Worm (Caenorhabditis elegans) whole organism, L2 larva: ENCODE measurements around the gene odr-3.

Experiments
- C34F6.9 ChIP-seq: fragments of 150-350 bp; optimal IDR thresholded peaks from 2 replicates; lab custom pipeline; 2014; ENCODE audit warnings: missing biosample characterization, missing genetic modification characterization
- F13H6.1 ChIP-seq: sonication (generic microtip); optimal IDR thresholded peaks from 2 replicates; lab custom pipeline; 2016; ENCODE audit warnings: missing genetic modification characterization, missing compliant biosample characterization
- R02D3.7 ChIP-seq: fragments of 150-350 bp; optimal IDR thresholded peaks from 2 replicates; lab custom pipeline; 2014; ENCODE audit warnings: missing biosample characterization, missing genetic modification characterization
- Y55F3AM.14 ChIP-seq: fragments of 200-800 bp; sonication (Bioruptor generic); optimal IDR thresholded peaks from 2 replicates; lab custom pipeline; 2018; ENCODE audit warnings: mild to moderate bottlenecking, missing genetic modification characterization, missing compliant biosample characterization
- aly-2 ChIP-seq: fragments of 150-350 bp; optimal IDR thresholded peaks from 2 replicates; lab custom pipeline; 2014; ENCODE audit warnings: missing biosample characterization, missing genetic modification characterization
- blmp-1 ChIP-seq: sonication (generic microtip); optimal IDR thresholded peaks from 2 replicates; lab custom pipeline; 2017; ENCODE audit warnings: missing genetic modification characterization, mild to moderate bottlenecking, missing compliant biosample characterization, antibody characterized with exemption, moderate library complexity; ENCODE audit not compliant: insufficient read depth
- ceh-16 ChIP-seq: fragments of 150-350 bp; optimal IDR thresholded peaks from 2 replicates; lab custom pipeline; 2014; ENCODE audit warnings: missing biosample characterization, missing genetic modification characterization
- crh-2 ChIP-seq: sonication (generic microtip); optimal IDR thresholded peaks from 2 replicates; lab custom pipeline; 2017; ENCODE audit warnings: missing biosample characterization, missing genetic modification characterization
- dmd-4 ChIP-seq: sonication (generic microtip); optimal IDR thresholded peaks from 2 replicates; lab custom pipeline; 2017; ENCODE audit warnings: missing biosample characterization, missing genetic modification characterization
- egl-27 ChIP-seq: sonication (generic microtip); optimal IDR thresholded peaks from 3 replicates; lab custom pipeline; 2017; ENCODE audit warnings: missing biosample characterization, missing genetic modification reagents, missing genetic modification characterization
- elt-3 ChIP-seq: sonication (generic microtip); optimal IDR thresholded peaks from 2 replicates; lab custom pipeline; 2017; ENCODE audit warnings: missing biosample characterization, missing genetic modification characterization
- fos-1 ChIP-seq: fragments of 150-350 bp; optimal IDR thresholded peaks from 2 replicates; lab custom pipeline; 2014; ENCODE audit warnings: missing biosample characterization, missing genetic modification characterization
- gmeb-1 ChIP-seq: fragments of 150-350 bp; optimal IDR thresholded peaks from 2 replicates; lab custom pipeline; 2014; ENCODE audit warnings: missing biosample characterization, missing genetic modification characterization
- lin-11 ChIP-seq: fragments of 150-350 bp; sonication (generic microtip); optimal IDR thresholded peaks from 2 replicates; lab custom pipeline; 2014; ENCODE audit warnings: missing biosample characterization, missing genetic modification characterization, inconsistent platforms, mixed read lengths
- lin-13 ChIP-seq: fragments of 150-350 bp; optimal IDR thresholded peaks from 2 replicates; lab custom pipeline; 2014; ENCODE audit warnings: missing biosample characterization, missing genetic modification reagents, missing genetic modification characterization
- lin-39 ChIP-seq: fragments of 150-350 bp; optimal IDR thresholded peaks from 2 replicates; lab custom pipeline; 2014; ENCODE audit warnings: missing biosample characterization, missing genetic modification reagents, missing genetic modification characterization
- lsy-2 ChIP-seq, 2 experiments: fragments of 150-350 bp in 1 of 2; sonication (generic microtip) in 1 of 2; optimal IDR thresholded peaks; 2 replicates each; lab custom pipeline; 2014 to 2017; ENCODE audit warnings: missing biosample characterization in 2 of 2, missing genetic modification characterization in 2 of 2
- mab-5 ChIP-seq: fragments of 150-350 bp; optimal IDR thresholded peaks from 2 replicates; lab custom pipeline; 2014; ENCODE audit warnings: missing biosample characterization, missing genetic modification characterization
- mdl-1 ChIP-seq, 2 experiments: fragments of 150-350 bp in 1 of 2; sonication (generic microtip) in 1 of 2; optimal IDR thresholded peaks; 2 replicates each; lab custom pipeline; 2017; ENCODE audit warnings: missing biosample characterization in 2 of 2, missing genetic modification characterization in 2 of 2
- nhr-10 ChIP-seq: sonication (generic microtip); optimal IDR thresholded peaks from 2 replicates; lab custom pipeline; 2017; ENCODE audit warnings: missing biosample characterization, missing genetic modification characterization
- nhr-12 ChIP-seq: fragments of 150-350 bp; optimal IDR thresholded peaks from 2 replicates; lab custom pipeline; 2014; ENCODE audit warnings: missing biosample characterization, missing genetic modification characterization
- nhr-129 ChIP-seq: fragments of 150-350 bp; optimal IDR thresholded peaks from 2 replicates; lab custom pipeline; 2014; ENCODE audit warnings: missing biosample characterization, missing genetic modification characterization
- nhr-21 ChIP-seq: fragments of 150-350 bp; optimal IDR thresholded peaks from 2 replicates; lab custom pipeline; 2014; ENCODE audit warnings: missing biosample characterization, missing genetic modification characterization
- nhr-23 ChIP-seq: fragments of 150-350 bp; optimal IDR thresholded peaks from 2 replicates; lab custom pipeline; 2014; ENCODE audit warnings: missing biosample characterization, missing genetic modification reagents, missing genetic modification characterization
- nhr-237 ChIP-seq: fragments of 150-350 bp; optimal IDR thresholded peaks from 2 replicates; lab custom pipeline; 2014; ENCODE audit warnings: missing biosample characterization, missing genetic modification characterization
- nhr-25 ChIP-seq: fragments of 150-350 bp; sonication (generic microtip); optimal IDR thresholded peaks from 3 replicates; lab custom pipeline; 2014; ENCODE audit warnings: missing biosample characterization, missing genetic modification characterization
- nhr-6 ChIP-seq: fragments of 150-350 bp; optimal IDR thresholded peaks from 2 replicates; lab custom pipeline; 2014; ENCODE audit warnings: missing biosample characterization, missing genetic modification characterization
- nhr-77 ChIP-seq: fragments of 150-350 bp; optimal IDR thresholded peaks from 2 replicates; lab custom pipeline; 2014; ENCODE audit warnings: missing biosample characterization, missing genetic modification characterization
- peb-1 ChIP-seq: fragments of 150-350 bp; optimal IDR thresholded peaks from 2 replicates; lab custom pipeline; 2014; ENCODE audit warnings: missing biosample characterization, missing genetic modification characterization
- sem-4 ChIP-seq: fragments of 150-350 bp; optimal IDR thresholded peaks from 2 replicates; lab custom pipeline; 2014; ENCODE audit warnings: missing biosample characterization, missing genetic modification reagents, missing genetic modification characterization
- sma-3 ChIP-seq: sonication (generic microtip); optimal IDR thresholded peaks from 2 replicates; lab custom pipeline; 2016; ENCODE audit warnings: missing genetic modification reagents, missing genetic modification characterization, missing compliant biosample characterization
- sma-9 ChIP-seq, 2 experiments: fragments of 150-350 bp in 1 of 2; sonication (generic microtip) in 1 of 2; optimal IDR thresholded peaks; 2 replicates each; lab custom pipeline; 2014 to 2016; ENCODE audit warnings: missing genetic modification characterization in 2 of 2, mild to moderate bottlenecking in 1 of 2, missing biosample characterization in 1 of 2, missing compliant biosample characterization in 1 of 2, missing genetic modification reagents in 1 of 2, moderate library complexity in 1 of 2
- unc-55 ChIP-seq: fragments of 150-350 bp; sonication (generic microtip); optimal IDR thresholded peaks from 3 replicates; lab custom pipeline; 2014; ENCODE audit warnings: missing biosample characterization, missing genetic modification reagents, missing genetic modification characterization
- unc-62 ChIP-seq: fragments of 150-350 bp; optimal IDR thresholded peaks from 2 replicates; lab custom pipeline; 2014; ENCODE audit warnings: missing biosample characterization, missing genetic modification reagents, missing genetic modification characterization
- ztf-11 ChIP-seq: sonication (generic microtip); optimal IDR thresholded peaks from 2 replicates; lab custom pipeline; 2017; ENCODE audit warnings: missing biosample characterization, missing genetic modification characterization
- ztf-4 ChIP-seq: fragments of 150-350 bp; optimal IDR thresholded peaks from 2 replicates; lab custom pipeline; 2014; ENCODE audit warnings: missing biosample characterization, missing genetic modification characterization

Gene odr-3

ce11 chrV:13212584-13212983, 36.8 kb downstream of the odr-3 start:
- TF ChIP-seq ztf-11 (tag; lab: Kevin White, UChicago) (no peak), blmp-1 (no peak), fos-1 (peak; percentile 98), mdl-1 (tag; optimal IDR thresholded peaks at IDR 0.05; lab: Kevin White, UChicago) (no peak), nhr-23 (tag; lab: Kevin White, UChicago) (no peak), sma-9 (GFP tag; optimal IDR thresholded peaks at IDR 0.05; lab: Kevin White, UChicago) (peak; percentile 80), sma-9 (tag; optimal IDR thresholded peaks at IDR 0.05; lab: Kevin White, UChicago) (no peak), nhr-21 (no peak), F13H6.1 (peak; percentile 70), crh-2 (peak; percentile 79), nhr-129 (tag; lab: Kevin White, UChicago) (no peak)
- TF ChIP-seq, all 48 proteins: peak for 4

ce11 chrV:13209567-13209966, 39.8 kb downstream of the odr-3 start, which contains the start of gene F57B1.6:
F57B1.6 (plus strand) TSS chrV:13209645.
- no peak for TF ChIP-seq nhr-129 (tag; lab: Kevin White, UChicago)
- TF ChIP-seq sem-4 (tag; lab: Kevin White, UChicago), result no peak
- TF ChIP-seq dmd-4 (tag; lab: Kevin White, UChicago), result no peak
- no peak for TF ChIP-seq lin-39 (tag; lab: Kevin White, UChicago)
- no peak for TF ChIP-seq egl-27 (tag; lab: Kevin White, UChicago)
- TF ChIP-seq gmeb-1 (tag; lab: Kevin White, UChicago), result no peak
- no peak for TF ChIP-seq nhr-10 (tag; lab: Kevin White, UChicago)
- no peak for TF ChIP-seq crh-2

ce11 chrV:13207426-13207825, 41.9 kb downstream of the odr-3 start, which contains the start of gene F57B1.5:
F57B1.5 (plus strand) TSS chrV:13207726.
- TF ChIP-seq Y55F3AM.14 (no peak), unc-62 (GFP tag; lab: Kevin White, UChicago) (no peak), peb-1 (tag; lab: Kevin White, UChicago) (no peak), egl-27 (tag; lab: Kevin White, UChicago) (no peak), C34F6.9 (tag; lab: Kevin White, UChicago) (no peak), gmeb-1 (tag; lab: Kevin White, UChicago) (no peak), aly-2 (tag; lab: Kevin White, UChicago) (no peak), nhr-25 (tag; lab: Kevin White, UChicago) (no peak), dmd-4 (tag; lab: Kevin White, UChicago) (no peak), nhr-10 (tag; lab: Kevin White, UChicago) (no peak), fos-1 (no peak), ceh-16 (tag; lab: Kevin White, UChicago) (no peak), unc-55 (GFP tag; lab: Kevin White, UChicago) (no peak)
- TF ChIP-seq, all 48 proteins: peak for 0

DNA sequence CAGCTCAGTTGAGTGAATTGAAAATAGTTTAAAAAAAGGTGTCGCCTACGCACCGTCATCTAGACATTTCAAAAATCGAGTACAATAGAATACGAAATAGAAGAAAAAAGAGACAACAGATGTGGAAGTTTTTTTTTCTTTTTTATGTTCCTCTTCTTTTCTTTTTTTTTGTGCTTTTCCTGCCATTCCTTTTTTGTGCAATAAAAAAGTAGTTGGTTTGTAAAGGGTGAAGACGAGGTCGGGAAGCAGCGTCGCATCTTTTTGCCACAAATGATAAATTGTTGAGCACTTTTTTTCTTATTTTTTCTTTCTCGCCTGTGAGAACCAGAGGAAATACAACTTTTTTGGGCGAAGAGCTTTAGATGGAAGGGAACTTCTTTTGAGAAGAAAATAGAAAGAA, 42.8 kb downstream of the odr-3 start:
- TF ChIP-seq nhr-77 (no peak), R02D3.7 (tag; lab: Kevin White, UChicago) (no peak), mab-5 (tag; lab: Kevin White, UChicago) (no peak), lsy-2 (tag; optimal IDR thresholded peaks at IDR 0.05; lab: Kevin White, UChicago) (no peak), lin-39 (tag; lab: Kevin White, UChicago) (no peak), nhr-6 (tag; lab: Kevin White, UChicago) (no peak), ceh-16 (tag; lab: Kevin White, UChicago) (no peak), nhr-12 (tag; lab: Kevin White, UChicago) (no peak), ztf-4 (tag; lab: Kevin White, UChicago) (no peak)

DNA sequence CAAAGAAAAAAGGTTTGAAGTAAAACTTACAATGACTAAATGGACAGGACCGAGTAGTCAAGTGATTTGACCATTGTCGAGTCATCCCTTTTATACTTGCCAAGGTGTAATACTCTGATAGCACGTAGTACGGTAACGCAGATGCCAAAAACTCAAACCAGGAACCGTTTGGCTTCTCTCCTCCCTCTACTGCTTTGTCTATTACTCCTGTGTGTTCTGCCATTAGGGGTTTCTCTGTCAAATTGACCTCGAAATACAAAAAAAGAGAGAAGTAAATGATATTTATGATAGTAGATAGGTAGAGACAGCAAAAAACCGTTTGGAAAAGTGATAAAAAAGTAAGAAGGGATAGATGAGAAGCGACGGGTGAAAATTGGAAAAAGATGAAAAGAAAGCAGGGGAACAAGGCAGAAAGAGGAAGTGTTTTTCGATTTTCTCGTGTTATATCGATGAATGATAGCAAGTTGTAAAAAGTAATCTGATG, 47.2 kb downstream of the odr-3 start, which contains the start of the genes col-159 and col-160:
Gene col-159 (minus strand): TSS at position 51 of the 484 bp plus-strand sequence.
Gene col-160 (minus strand): TSS at position 63 of the 484 bp plus-strand sequence.
- TF ChIP-seq elt-3 (tag; lab: Kevin White, UChicago), result no peak
- TF ChIP-seq sma-9 (GFP tag; optimal IDR thresholded peaks at IDR 0.05; lab: Kevin White, UChicago), result peak; percentile 26
- no peak for TF ChIP-seq sma-9 (tag; optimal IDR thresholded peaks at IDR 0.05; lab: Kevin White, UChicago)
- TF ChIP-seq blmp-1, result peak; percentile 83
- no peak for TF ChIP-seq nhr-237 (tag; lab: Kevin White, UChicago)
- no peak for TF ChIP-seq aly-2 (tag; lab: Kevin White, UChicago)
- no peak for TF ChIP-seq lin-39 (tag; lab: Kevin White, UChicago)
- no peak for TF ChIP-seq F13H6.1
- TF ChIP-seq lin-11 (tag; lab: Kevin White, UChicago), result no peak
- TF ChIP-seq nhr-129 (tag; lab: Kevin White, UChicago), result peak; percentile 77
- TF ChIP-seq C34F6.9 (tag; lab: Kevin White, UChicago), result no peak
- no peak for TF ChIP-seq fos-1
- peak; percentile 72 for TF ChIP-seq nhr-25 (tag; lab: Kevin White, UChicago)
- TF ChIP-seq sma-3 (GFP tag; lab: Kevin White, UChicago), result peak; percentile 74
- peak in 1 of 2 experiments; percentile 4 for TF ChIP-seq lsy-2 (tag; optimal IDR thresholded peaks at IDR 0.05; lab: Kevin White, UChicago)
- TF ChIP-seq nhr-21, result peak; percentile 44
- peak; percentile 69 for TF ChIP-seq egl-27 (tag; lab: Kevin White, UChicago)
- peak; percentile 21 for TF ChIP-seq Y55F3AM.14
- no peak for TF ChIP-seq lin-13 (GFP tag; lab: Kevin White, UChicago)
- TF ChIP-seq crh-2, result peak; percentile 36
